Fruit fly (Drosophila melanogaster): ENCODE data around the gene CG14269.

CG14269 gene

DNA sequence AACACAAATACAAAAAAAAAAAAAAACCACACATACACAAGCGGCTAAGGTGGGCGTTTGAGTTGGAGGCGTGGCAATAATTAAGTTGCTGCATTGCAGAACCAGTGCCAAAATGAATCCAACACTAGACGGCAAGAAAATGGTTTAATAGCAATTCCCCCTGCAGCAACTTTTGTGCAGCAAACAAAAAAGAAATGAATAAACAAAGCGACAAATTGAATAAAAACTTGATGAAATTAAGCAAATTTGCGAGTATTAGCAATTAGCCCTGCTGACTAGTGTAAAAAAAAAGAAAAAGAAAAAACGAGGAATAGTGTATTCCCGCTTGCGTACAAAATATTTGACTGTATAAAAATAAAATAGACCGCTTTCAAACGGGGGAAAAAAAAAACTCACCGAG lies 19.1 kb upstream of the CG14269 start:
- no peak for TF ChIP-seq CTCF (optimal IDR thresholded peaks at IDR 0.05)
- TF ChIP-seq CG8478 (optimal IDR thresholded peaks at IDR 0.05), result no peak

DNA sequence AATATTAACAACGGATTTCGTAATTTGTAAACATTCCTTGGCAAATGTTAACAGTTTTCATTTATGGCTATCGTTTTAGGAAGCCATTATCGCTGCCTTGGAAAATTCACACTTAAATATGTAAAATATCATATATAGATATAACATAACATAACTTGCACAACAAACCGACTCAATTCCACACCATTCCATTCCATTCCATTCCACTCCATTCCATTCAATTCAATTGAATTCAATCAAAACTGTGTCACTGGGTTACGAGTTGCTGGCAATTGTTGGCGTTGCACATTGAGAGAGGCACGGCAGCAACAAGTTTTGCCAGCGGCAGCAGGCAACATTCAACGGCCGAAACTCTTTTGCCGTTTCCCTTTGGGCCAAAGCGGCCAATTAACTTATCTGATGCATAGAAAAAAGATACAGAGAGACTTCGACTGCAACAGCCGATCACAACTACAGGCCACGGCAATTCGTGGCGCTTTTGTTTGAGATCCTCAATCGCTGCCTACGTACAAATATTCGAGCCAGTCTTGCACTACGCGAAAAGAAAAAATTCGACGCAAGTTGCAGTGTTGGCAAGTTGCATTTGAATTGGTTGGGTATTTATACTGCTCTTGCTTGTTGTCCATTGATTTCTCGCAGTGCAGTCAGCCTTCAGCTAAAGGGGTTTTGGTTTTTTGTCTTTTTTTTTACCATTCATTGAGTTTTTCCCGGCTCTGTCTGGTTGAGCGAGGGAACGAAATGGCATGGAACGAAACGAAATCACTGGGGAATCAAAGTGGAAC lies 17.6 kb upstream of the CG14269 start:
- TF ChIP-seq CTCF (optimal IDR thresholded peaks at IDR 0.05), result no peak
- TF ChIP-seq CG8478 (optimal IDR thresholded peaks at IDR 0.05), result no peak

DNA sequence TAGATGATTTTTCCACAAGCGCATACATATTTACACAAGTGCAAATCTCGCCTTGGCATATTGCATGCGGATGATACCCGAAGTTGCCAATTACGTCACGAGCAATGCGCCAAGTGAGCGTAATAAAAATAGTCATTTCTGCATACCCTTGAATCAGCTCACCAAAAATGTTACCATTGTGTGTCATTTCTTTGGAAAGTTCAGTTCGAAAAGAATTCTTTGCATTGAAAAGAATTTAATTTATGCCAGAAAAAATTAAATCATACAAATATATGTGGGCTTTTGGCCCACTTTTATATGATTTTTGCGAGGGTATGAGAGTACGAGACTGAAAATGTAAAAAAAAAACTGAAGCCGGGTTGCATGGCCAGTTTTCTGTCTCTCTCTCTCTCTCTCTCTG lies 16.3 kb upstream of the CG14269 start:
- no peak for TF ChIP-seq CG8478 (optimal IDR thresholded peaks at IDR 0.05)
- no peak for TF ChIP-seq CTCF (optimal IDR thresholded peaks at IDR 0.05)

DNA sequence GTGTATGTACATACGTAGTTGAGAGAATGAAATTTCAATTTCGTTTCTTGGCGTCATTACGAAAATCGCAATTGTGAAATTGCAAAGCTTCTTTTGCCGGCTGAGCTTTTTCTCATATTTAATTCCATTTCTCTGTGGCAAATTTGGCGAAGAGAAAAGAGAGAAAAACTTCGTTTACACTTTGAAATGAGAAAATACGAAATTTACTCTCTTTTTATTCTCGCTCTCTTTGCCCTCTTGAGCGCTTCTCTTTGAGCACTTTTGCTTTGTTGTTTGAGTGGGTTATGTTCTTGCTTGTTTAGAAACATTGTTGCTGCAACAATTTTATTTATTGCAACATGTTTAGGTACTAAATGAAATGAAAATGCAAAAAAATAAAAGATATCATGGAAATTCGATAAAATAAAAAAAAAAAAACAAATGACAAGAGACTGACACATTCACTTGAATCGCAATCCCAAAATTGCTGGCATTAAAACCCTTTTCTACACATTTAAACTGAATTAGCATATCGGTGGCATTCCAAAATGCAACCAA lies 15.7 kb upstream of the CG14269 start:
- TF ChIP-seq CTCF (optimal IDR thresholded peaks at IDR 0.05) (no peak), CG8478 (optimal IDR thresholded peaks at IDR 0.05) (no peak)

DNA sequence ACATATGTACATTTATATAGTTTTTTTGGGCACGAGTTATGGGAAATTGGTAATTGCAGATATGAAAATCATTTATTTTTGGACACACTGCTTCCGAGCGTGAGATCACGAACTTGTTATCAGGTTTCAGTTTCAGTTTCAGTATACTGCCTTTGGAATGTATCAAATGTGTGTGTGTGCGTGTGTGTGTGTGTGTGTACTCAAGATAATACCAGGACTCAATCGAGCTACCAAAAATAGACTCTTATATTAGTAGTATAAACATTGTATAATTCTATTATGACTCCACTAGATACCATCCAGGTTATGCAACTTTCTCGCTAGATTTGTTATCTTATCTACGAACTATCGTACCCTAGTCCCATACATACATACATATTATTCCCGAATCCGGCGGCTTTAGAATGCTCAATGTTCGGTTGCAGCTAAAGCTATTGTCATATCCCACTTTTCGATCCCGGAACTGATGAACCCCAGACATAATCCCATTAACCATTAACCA lies 13.3 kb upstream of the CG14269 start, which contains the start of gene CG12535:
Gene CG12535 (minus strand): TSS at position 51 of the 502 bp plus-strand sequence.
- no peak for TF ChIP-seq CG8478 (optimal IDR thresholded peaks at IDR 0.05)
- no peak for TF ChIP-seq CTCF (optimal IDR thresholded peaks at IDR 0.05)

DNA sequence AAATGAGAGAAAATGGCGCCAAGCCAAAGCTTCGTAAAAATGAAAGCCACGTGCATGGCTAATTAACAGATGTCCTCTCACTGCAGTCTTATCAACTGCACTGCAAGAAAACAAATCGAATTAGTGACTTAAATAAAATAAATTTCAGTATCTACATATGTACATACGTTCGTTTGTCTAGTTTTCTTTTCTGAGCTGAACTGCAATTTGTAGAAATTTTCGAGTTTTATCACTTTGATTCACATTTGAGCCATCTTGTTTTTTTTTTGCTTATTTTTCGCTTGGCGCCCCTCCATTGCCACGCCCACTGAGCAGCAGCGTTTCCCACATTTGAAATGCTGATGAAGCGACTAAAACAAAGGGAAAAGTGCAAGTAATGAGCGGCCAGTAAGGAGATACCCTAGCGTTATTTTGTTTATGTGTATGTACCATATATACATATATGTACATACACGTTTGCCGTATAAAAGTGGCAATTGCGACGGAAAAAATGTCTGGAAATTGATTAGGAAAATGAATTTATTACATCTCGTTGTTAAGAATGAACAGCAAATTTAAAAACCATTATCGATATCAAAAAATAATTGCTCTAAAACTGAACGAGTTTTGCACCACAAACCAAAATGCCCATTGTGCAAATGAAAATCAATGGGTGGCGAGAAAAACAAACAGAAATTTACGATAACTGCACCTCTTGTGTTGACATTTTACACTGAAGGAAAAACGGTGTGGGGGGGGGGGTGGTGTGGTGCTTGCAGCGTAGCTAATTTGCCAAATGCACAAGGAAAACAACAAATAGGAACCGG lies 12.3 kb upstream of the CG14269 start:
- TF ChIP-seq CG8478 (optimal IDR thresholded peaks at IDR 0.05) (no peak), CTCF (optimal IDR thresholded peaks at IDR 0.05) (no peak)

DNA sequence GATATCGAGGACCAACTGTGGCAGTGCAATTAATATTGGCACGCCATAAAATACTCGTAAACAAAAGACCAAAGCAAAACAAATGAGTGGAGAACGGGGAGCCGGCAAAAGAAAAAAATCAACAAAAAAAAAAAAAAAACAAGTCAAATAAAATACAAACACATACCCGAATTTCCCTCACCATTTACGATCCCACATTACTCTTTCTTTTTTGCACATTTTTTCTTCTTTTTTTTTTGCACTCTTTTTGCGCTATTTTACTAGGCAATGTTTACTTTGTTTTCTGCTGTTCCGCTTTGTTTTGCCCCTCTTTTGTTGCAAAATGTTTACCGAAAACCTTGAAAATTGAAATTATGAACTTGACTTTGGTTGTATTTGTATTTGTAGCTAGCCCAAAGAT lies 11.0 kb upstream of the CG14269 start:
- TF ChIP-seq CTCF (optimal IDR thresholded peaks at IDR 0.05) (no peak), CG8478 (optimal IDR thresholded peaks at IDR 0.05) (no peak)

DNA sequence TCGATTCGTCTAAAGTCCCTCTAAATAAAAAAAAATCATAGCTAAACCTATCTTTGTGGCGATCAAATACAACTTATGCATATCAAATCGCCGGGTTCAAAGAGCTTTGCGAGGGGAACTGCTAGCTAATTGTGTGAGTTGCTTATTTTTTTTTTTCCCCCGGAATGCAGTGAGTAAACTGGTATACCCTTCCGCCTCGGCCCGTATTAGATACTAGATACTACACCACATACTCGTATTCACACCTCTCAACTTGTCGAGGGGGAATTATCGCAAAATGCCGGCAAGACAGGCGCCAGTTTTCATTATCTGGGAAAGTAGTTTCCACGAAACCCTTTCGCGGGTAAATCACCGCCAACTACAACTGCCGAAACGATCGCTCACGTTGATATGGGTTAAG lies 10.6 kb upstream of the CG14269 start:
- TF ChIP-seq CG8478 (optimal IDR thresholded peaks at IDR 0.05) (no peak), CTCF (optimal IDR thresholded peaks at IDR 0.05) (no peak)

DNA sequence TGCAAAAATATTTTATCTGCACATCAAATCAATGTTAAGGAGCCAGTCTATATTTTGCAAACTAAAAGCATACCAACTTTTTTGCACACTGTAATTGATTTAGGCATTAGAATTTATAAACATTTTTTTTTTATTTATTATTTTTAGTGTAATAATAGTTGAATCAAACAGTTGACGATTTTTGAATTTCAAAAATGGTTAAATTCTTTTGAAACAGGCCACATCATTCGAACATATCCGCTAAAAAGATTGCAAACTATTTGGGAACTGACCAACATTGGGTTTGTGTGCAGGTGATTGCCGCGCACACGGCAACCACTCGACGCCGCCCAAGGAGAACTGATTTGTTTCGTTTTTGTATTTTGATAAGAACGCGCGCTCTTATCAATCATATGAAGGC lies 9.2 kb upstream of the CG14269 start:
- TF ChIP-seq CTCF (optimal IDR thresholded peaks at IDR 0.05) (no peak), CG8478 (optimal IDR thresholded peaks at IDR 0.05) (no peak)

DNA sequence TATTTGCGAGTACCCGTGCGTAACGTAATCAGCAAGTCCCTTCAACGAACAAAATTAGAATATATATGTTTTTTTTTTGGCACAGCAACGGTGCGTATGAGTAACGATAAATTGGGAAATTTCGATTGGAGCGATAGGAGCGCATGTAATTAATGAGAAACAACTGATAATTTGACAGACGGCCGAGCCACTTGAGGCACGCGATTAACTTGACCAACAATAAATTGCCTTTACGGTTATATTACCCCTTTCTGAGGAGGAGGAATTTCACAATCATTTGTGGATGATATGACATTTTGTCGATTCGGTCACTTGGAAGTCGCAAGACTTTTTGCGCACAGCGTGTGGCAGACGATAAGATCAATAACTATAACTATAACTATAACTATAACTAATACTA lies 8.3 kb upstream of the CG14269 start:
- TF ChIP-seq CTCF (optimal IDR thresholded peaks at IDR 0.05), result no peak
- no peak for TF ChIP-seq CG8478 (optimal IDR thresholded peaks at IDR 0.05)

DNA sequence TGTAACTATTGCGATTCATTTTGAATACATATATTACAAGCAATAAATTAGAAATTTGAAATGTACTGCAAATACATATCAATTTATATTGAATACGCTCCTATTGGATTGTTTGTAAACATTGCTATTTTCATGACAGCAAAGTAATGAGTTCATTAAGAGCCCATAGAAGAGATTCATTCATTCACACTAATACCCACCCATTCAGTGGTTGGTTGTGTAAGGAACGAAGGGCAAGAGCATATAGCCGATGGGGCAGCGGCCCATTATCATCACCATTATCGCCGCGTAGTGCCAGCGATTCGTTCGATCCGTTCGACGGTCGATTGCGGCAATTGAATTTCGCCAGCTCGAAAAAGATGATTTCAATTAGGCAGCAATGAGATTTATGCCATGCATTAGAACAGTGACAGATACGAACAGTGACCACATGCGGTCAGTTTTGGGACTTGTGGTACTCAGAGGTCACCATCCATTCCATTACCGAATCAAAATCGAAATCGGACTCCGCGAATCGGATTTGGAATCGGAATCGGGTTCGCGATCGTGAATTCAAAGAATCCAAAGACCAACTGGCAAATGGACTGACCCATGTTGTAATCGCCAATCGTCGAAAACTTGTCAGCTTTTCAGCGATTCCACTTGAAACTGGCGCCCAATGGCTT lies 7.1 kb upstream of the CG14269 start:
- TF ChIP-seq CG8478 (optimal IDR thresholded peaks at IDR 0.05) (no peak), CTCF (optimal IDR thresholded peaks at IDR 0.05) (no peak)

DNA sequence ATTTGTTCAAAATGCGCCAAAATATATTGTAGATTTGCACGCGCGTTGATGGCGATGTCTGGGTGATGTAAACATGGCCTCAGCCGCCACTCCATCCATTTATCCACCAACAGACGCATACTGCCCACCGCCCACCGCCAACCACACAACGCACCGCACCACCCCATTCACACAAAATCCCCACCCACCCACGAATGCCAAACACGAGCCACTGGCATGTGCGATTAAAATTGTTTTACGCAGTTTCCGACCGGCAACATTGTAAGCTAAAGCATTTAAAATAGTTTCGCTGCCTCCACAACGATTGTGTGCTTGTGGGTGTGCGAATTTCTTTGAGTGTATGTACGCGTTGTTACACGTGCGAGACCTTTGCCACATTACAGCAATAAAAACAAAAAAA lies 4.9 kb upstream of the CG14269 start:
- TF ChIP-seq CG8478 (optimal IDR thresholded peaks at IDR 0.05), result no peak
- TF ChIP-seq CTCF (optimal IDR thresholded peaks at IDR 0.05), result no peak

DNA sequence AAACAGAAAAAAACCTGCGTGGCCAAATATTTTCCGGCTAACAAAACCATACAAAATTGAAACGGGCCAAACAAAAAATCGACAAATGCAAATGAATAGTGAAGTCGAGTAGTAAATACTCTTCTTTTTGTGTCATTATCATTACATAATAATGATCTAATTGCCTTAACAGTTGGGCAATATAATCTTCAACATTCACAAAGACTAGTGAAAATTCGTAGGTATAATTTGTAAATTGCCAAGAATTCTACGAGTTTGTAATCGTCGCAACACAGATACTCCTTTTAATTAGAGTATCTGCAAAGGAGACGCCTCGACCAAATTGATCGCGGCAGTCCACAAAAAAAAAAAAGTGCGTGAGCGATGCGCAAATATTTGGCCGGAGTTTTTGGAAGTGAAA lies 1.9 kb upstream of the CG14269 start:
- TF ChIP-seq CG8478 (optimal IDR thresholded peaks at IDR 0.05) (no peak), CTCF (optimal IDR thresholded peaks at IDR 0.05) (no peak)

DNA sequence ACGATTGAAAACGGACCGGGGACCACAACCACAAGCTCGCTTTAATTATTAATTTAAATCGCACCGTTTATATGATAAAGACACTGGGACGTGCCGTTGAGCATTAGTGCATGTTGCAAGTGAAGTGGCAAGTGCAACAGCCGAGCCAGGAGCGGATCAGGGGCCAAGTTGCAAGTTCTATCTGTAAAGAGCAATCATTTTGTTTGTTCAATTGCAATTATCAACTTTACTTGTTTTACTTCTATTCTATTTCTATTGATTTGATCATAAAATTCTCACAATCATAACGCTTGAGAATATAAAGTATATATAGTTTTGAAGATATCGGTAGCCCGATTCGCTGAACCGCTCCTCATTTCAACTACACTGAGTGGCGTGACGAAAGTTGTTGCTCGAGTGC lies 576 bp upstream of the CG14269 start:
- TF ChIP-seq CG8478 (optimal IDR thresholded peaks at IDR 0.05) (no peak), CTCF (optimal IDR thresholded peaks at IDR 0.05) (no peak)

DNA sequence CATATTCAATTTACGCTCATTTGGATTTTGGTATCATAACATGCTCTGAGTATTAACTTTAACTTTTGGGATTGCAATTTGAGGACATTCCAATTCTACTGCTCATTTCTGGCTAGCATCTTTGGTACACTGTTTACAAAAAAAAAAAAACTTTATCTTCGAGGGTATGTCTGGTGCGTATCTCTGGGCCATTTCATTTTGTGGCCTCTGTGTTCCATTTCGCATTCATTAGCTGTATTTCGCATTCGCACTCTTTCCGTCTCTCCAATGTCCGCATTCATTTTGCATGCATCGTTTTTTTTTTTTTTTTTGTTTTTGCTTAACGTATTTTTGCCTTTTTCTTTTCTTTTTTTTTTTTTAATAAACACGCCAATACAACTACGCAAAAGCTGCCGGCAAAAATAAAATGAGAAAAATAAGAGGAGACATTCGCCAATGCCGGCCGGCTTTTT lies 1.9 kb downstream of the CG14269 start:
- no peak for TF ChIP-seq CTCF (optimal IDR thresholded peaks at IDR 0.05)
- no peak for TF ChIP-seq CG8478 (optimal IDR thresholded peaks at IDR 0.05)

Measured in S2 (cell line).